Worm (Caenorhabditis elegans) whole organism, L4 larva: ENCODE results near the gene Y110A2AL.1.

Experiments used
- Y48G9A.11 ChIP-seq: fragments of 200-800 bp; sonication (Bioruptor generic); IDR thresholded peaks from 2 replicates; pipeline ENCODE4 v1.3.6; 2022; ENCODE audit warnings: missing genetic modification reagents, missing genetic modification characterization, missing compliant biosample characterization
- ZK546.5 ChIP-seq, 2 experiments: sonication (generic microtip); optimal IDR thresholded peaks; 2 replicates each; lab custom pipeline; 2017; ENCODE audit warnings: missing biosample characterization in 2 of 2, missing genetic modification characterization in 2 of 2
- ceh-82 ChIP-seq: sonication (generic microtip); optimal IDR thresholded peaks from 2 replicates; lab custom pipeline; 2017; ENCODE audit warnings: missing biosample characterization, missing genetic modification characterization
- ces-1 ChIP-seq: fragments of 150-350 bp; sonication (generic microtip); optimal IDR thresholded peaks from 4 replicates; lab custom pipeline; 2014; ENCODE audit warnings: missing biosample characterization, missing genetic modification reagents, missing genetic modification characterization
- daf-16 ChIP-seq, 3 experiments: sonication (generic microtip); optimal IDR thresholded peaks; 2 replicates each; lab custom pipeline; 2016 to 2017; ENCODE audit warnings: missing genetic modification characterization in 3 of 3, missing genetic modification reagents in 3 of 3, mild to moderate bottlenecking in 2 of 3, missing compliant biosample characterization in 2 of 3, missing biosample characterization in 1 of 3, moderate library complexity in 1 of 3
- lin-1 ChIP-seq: fragments of 200-800 bp; sonication (Bioruptor generic); IDR thresholded peaks from 2 replicates; pipeline ENCODE4 v1.3.6; 2022; ENCODE audit warnings: missing genetic modification reagents, missing genetic modification characterization, missing compliant biosample characterization
- lsy-2 ChIP-seq, 2 experiments: fragments of 150-350 bp in 1 of 2; sonication (generic microtip) in 1 of 2; optimal IDR thresholded peaks; 2 replicates each; lab custom pipeline; 2014 to 2017; ENCODE audit warnings: missing biosample characterization in 2 of 2, missing genetic modification characterization in 2 of 2
- nhr-237 ChIP-seq: sonication (generic microtip); optimal IDR thresholded peaks from 2 replicates; lab custom pipeline; 2017; ENCODE audit warnings: missing biosample characterization, missing genetic modification characterization
- snpc-4 ChIP-seq: fragments of 150-350 bp; optimal IDR thresholded peaks from 2 replicates; lab custom pipeline; 2014; ENCODE audit warnings: missing biosample characterization, missing genetic modification characterization

ce11 chrII:2826073-2826472, 48.8 kb upstream of the Y110A2AL.1 start, which contains the start of gene K12H6.5:
- TF ChIP-seq daf-16 (GFP tag; optimal IDR thresholded peaks at IDR 0.05; lab: Kevin White, UChicago) (no peak), daf-16 (tag; optimal IDR thresholded peaks at IDR 0.05; lab: Kevin White, UChicago) (no peak), nhr-237 (tag; lab: Kevin White, UChicago) (no peak), ces-1 (no peak), lsy-2 (tag; optimal IDR thresholded peaks at IDR 0.05; lab: Kevin White, UChicago) (no peak), ZK546.5 (tag; optimal IDR thresholded peaks at IDR 0.05; lab: Kevin White, UChicago) (no peak), ceh-82 (tag; lab: Kevin White, UChicago) (no peak), snpc-4 (tag; lab: Kevin White, UChicago) (no peak), Y48G9A.11 (no peak), lin-1 (GFP tag; lab: Robert Waterston, UW) (no peak)
